Worm (Caenorhabditis elegans): Measurements from ENCODE around the gene gln-6.
"Not testable (repeated sequence)": the region's sequence is repeated elsewhere in the genome, so short reads cannot be mapped to it uniquely, and the experiment has no call there.

DNA sequence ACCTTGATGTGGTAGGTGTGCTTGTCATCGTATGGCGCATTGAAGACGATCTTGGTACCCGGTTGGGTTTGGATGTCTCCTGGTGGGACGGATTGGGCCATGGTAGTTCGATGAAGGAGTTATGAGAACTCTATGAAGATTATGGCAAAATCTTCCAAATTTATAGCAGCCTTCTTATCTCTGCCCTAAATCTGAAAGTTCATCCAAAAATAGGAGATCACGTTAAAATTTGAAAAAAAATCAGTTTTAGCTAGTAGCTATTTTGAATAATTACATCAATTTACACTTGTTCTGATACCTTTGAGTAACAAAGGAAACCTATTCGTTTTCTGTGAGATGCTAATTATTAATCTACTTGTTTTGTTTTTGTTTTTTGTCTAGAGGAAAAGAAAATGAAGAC, 26.4 kb upstream of the gln-6 start, which contains the start of gene msp-79:
- TF ChIP-seq W03F9.2, dao-5 (tag; optimal IDR thresholded peaks at IDR 0.05): not testable (repeated sequence)
